Worm (Caenorhabditis elegans) whole organism, mixed stage, embryonic: ENCODE measurements around the gene Y50D4A.1.

ENCODE experiments used
- flh-1 ChIP-seq: fragments of 200-800 bp; sonication (Bioruptor generic); optimal IDR thresholded peaks from 2 replicates; lab custom pipeline; 2018; ENCODE audit warnings: mild to moderate bottlenecking, missing genetic modification characterization, moderate library complexity, missing compliant biosample characterization
- hlh-1 ChIP-seq: fragments of 150-350 bp; optimal IDR thresholded peaks from 2 replicates; lab custom pipeline; 2014; ENCODE audit warnings: missing biosample characterization, missing genetic modification reagents, missing genetic modification characterization
- lsy-2 ChIP-seq: fragments of 150-350 bp; optimal IDR thresholded peaks from 2 replicates; lab custom pipeline; 2014; ENCODE audit warnings: missing biosample characterization, missing genetic modification characterization
- nhr-12 ChIP-seq: fragments of 150-350 bp; optimal IDR thresholded peaks from 2 replicates; lab custom pipeline; 2014; ENCODE audit warnings: missing biosample characterization, missing genetic modification characterization
- nhr-2 ChIP-seq: fragments of 150-350 bp; optimal IDR thresholded peaks from 2 replicates; lab custom pipeline; 2014; ENCODE audit warnings: missing biosample characterization, missing genetic modification characterization
- nhr-76 ChIP-seq: sonication (generic microtip); optimal IDR thresholded peaks from 2 replicates; lab custom pipeline; 2017; ENCODE audit warnings: missing biosample characterization, missing genetic modification characterization
- pha-4 ChIP-seq: fragments of 150-350 bp; optimal IDR thresholded peaks from 2 replicates; lab custom pipeline; 2018; ENCODE audit warnings: missing biosample characterization, missing genetic modification reagents, missing genetic modification characterization
- snpc-4 ChIP-seq: fragments of 150-350 bp; optimal IDR thresholded peaks from 2 replicates; lab custom pipeline; 2014; ENCODE audit warnings: missing biosample characterization, missing genetic modification characterization
- zip-8 ChIP-seq: fragments of 150-350 bp; optimal IDR thresholded peaks from 2 replicates; lab custom pipeline; 2014; ENCODE audit warnings: missing biosample characterization, missing genetic modification characterization
- ztf-11 ChIP-seq: fragments of 150-350 bp; optimal IDR thresholded peaks from 2 replicates; lab custom pipeline; 2014; ENCODE audit warnings: missing biosample characterization, missing genetic modification characterization

ce11 chrV:1236333-1237068 is 28.8 kb downstream of the Y50D4A.1 start:
- no peak for TF ChIP-seq hlh-1
- no peak for TF ChIP-seq flh-1 (GFP tag; lab: Kevin White, UChicago)
- TF ChIP-seq lsy-2 (tag; lab: Kevin White, UChicago) = no peak
- TF ChIP-seq nhr-12 (tag; lab: Kevin White, UChicago) = no peak
- TF ChIP-seq zip-8 = no peak
- TF ChIP-seq snpc-4 (tag; lab: Kevin White, UChicago) = no peak
- TF ChIP-seq pha-4 (tag; lab: Kevin White, UChicago) = no peak
- TF ChIP-seq nhr-2 = no peak
- TF ChIP-seq nhr-76 (tag; lab: Kevin White, UChicago) = no peak
- no peak for TF ChIP-seq ztf-11 (tag; lab: Kevin White, UChicago)
